Fruit fly (Drosophila melanogaster) whole organism, embryonic: ENCODE measurements around the gene CG34244.

Source experiments
- Ada2b ChIP-seq: fragments of 200-800 bp; sonication (Bioruptor generic); IDR thresholded peaks from 2 replicates; pipeline ENCODE4 v1.3.6; 2022; ENCODE audit warnings: missing biosample characterization, missing genetic modification characterization
- Atf6 ChIP-seq: fragments of 200-800 bp; sonication (Bioruptor generic); IDR thresholded peaks from 2 replicates; pipeline ENCODE4 v1.3.6; 2022; ENCODE audit warnings: missing biosample characterization, missing genetic modification characterization
- CG11085 ChIP-seq: fragments of 200-800 bp; sonication (Bioruptor generic); IDR thresholded peaks from 2 replicates; pipeline ENCODE4 v1.3.6; 2022; ENCODE audit warnings: missing biosample characterization, missing genetic modification characterization
- CG12236 ChIP-seq: fragments of 200-800 bp; sonication (Bioruptor generic); optimal IDR thresholded peaks from 2 replicates; lab custom pipeline; 2016; ENCODE audit warnings: missing biosample characterization, missing genetic modification characterization
- CG15073 ChIP-seq: fragments of 200-800 bp; sonication (Bioruptor generic); optimal IDR thresholded peaks from 2 replicates; lab custom pipeline; 2016; ENCODE audit warnings: missing biosample characterization, missing genetic modification characterization
- CG15269 ChIP-seq: fragments of 200-800 bp; sonication (Bioruptor generic); optimal IDR thresholded peaks from 2 replicates; lab custom pipeline; 2018; ENCODE audit warnings: missing biosample characterization, mild to moderate bottlenecking, missing genetic modification characterization, moderate library complexity
- CG1603 ChIP-seq: fragments of 200-800 bp; sonication (Bioruptor generic); optimal IDR thresholded peaks from 2 replicates; lab custom pipeline; 2019; ENCODE audit warnings: missing biosample characterization, mild to moderate bottlenecking, missing genetic modification characterization, moderate library complexity
- CG17829 ChIP-seq: fragments of 200-800 bp; optimal IDR thresholded peaks from 2 replicates; lab custom pipeline; 2019; ENCODE audit warnings: missing biosample characterization, mild to moderate bottlenecking, missing genetic modification characterization, moderate library complexity
- CG2889 ChIP-seq: fragments of 200-800 bp; sonication (Bioruptor generic); IDR thresholded peaks from 3 replicates; pipeline ENCODE4 v1.3.6; 2022; ENCODE audit warnings: missing biosample characterization, missing genetic modification characterization
- CG31224 ChIP-seq: fragments of 200-800 bp; sonication (Bioruptor generic); IDR thresholded peaks from 2 replicates; pipeline ENCODE4 v1.3.6; 2022; ENCODE audit warnings: missing biosample characterization, missing genetic modification characterization
- CG31388 ChIP-seq: fragments of 200-800 bp; sonication (Bioruptor generic); optimal IDR thresholded peaks from 2 replicates; lab custom pipeline; 2016; ENCODE audit warnings: missing biosample characterization, missing genetic modification characterization
- CG32532 ChIP-seq: fragments of 200-800 bp; sonication (Bioruptor generic); IDR thresholded peaks from 2 replicates; pipeline ENCODE4 v1.3.6; 2022; ENCODE audit warnings: missing biosample characterization, missing genetic modification characterization
- CG32772 ChIP-seq: fragments of 200-800 bp; sonication (Bioruptor generic); IDR thresholded peaks from 2 replicates; pipeline ENCODE4 v1.3.6; 2022; ENCODE audit warnings: missing biosample characterization, missing genetic modification characterization
- CG33557 ChIP-seq: fragments of 200-800 bp; sonication (Bioruptor generic); optimal IDR thresholded peaks from 2 replicates; lab custom pipeline; 2019; ENCODE audit warnings: missing biosample characterization, mild to moderate bottlenecking, missing genetic modification characterization, moderate library complexity
- CG4707 ChIP-seq: fragments of 200-800 bp; sonication (Bioruptor generic); optimal IDR thresholded peaks from 2 replicates; lab custom pipeline; 2018; ENCODE audit warnings: missing biosample characterization, mild to moderate bottlenecking, missing genetic modification characterization, moderate library complexity
- CG6791 ChIP-seq: fragments of 200-800 bp; sonication (Bioruptor generic); IDR thresholded peaks from 3 replicates; pipeline ENCODE4 v1.3.6; 2022; ENCODE audit warnings: missing biosample characterization, missing genetic modification characterization; ENCODE audit not compliant: partially characterized antibody
- CG6854 ChIP-seq: fragments of 200-800 bp; sonication (Bioruptor generic); optimal IDR thresholded peaks from 3 replicates; lab custom pipeline; 2017; ENCODE audit warnings: missing biosample characterization, mild to moderate bottlenecking, missing genetic modification characterization
- CG7271 ChIP-seq: fragments of 200-800 bp; sonication (Bioruptor generic); optimal IDR thresholded peaks from 2 replicates; lab custom pipeline; 2018; ENCODE audit warnings: missing biosample characterization, mild to moderate bottlenecking, missing genetic modification characterization, moderate library complexity
- Doc3 ChIP-seq: fragments of 200-800 bp; sonication (Bioruptor generic); IDR thresholded peaks from 3 replicates; pipeline ENCODE4 v1.3.6; 2022; ENCODE audit warnings: missing biosample characterization, missing genetic modification characterization; ENCODE audit not compliant: partially characterized antibody
- Dp ChIP-seq: fragments of 200-800 bp; sonication (Bioruptor generic); optimal IDR thresholded peaks from 2 replicates; lab custom pipeline; 2018; ENCODE audit warnings: missing biosample characterization, mild to moderate bottlenecking, missing genetic modification characterization, moderate library complexity
- Dref ChIP-seq: fragments of 200-800 bp; sonication (Bioruptor generic); IDR thresholded peaks from 2 replicates; pipeline ENCODE4 v1.3.6; 2022; ENCODE audit warnings: missing biosample characterization, missing genetic modification characterization
- Ets97D ChIP-seq: fragments of 200-800 bp; sonication (Bioruptor generic); optimal IDR thresholded peaks from 3 replicates; lab custom pipeline; 2016; ENCODE audit warnings: missing biosample characterization, missing genetic modification characterization
- Max ChIP-seq: fragments of 200-800 bp; sonication (Bioruptor generic); optimal IDR thresholded peaks from 2 replicates; lab custom pipeline; 2016; ENCODE audit warnings: missing biosample characterization, mild to moderate bottlenecking, missing genetic modification characterization
- Meics ChIP-seq: fragments of 200-800 bp; sonication (Bioruptor generic); optimal IDR thresholded peaks from 2 replicates; lab custom pipeline; 2017; ENCODE audit warnings: missing biosample characterization, mild to moderate bottlenecking, missing genetic modification characterization
- NC2α ChIP-seq: fragments of 200-800 bp; sonication (Bioruptor generic); optimal IDR thresholded peaks from 2 replicates; lab custom pipeline; 2016; ENCODE audit warnings: missing biosample characterization, missing genetic modification characterization
- NFAT ChIP-seq: fragments of 200-800 bp; sonication (Bioruptor generic); IDR thresholded peaks from 2 replicates; pipeline ENCODE4 v1.3.6; 2022; ENCODE audit warnings: missing biosample characterization, missing genetic modification characterization
- NK7.1 ChIP-seq: fragments of 200-800 bp; sonication (Bioruptor generic); optimal IDR thresholded peaks from 3 replicates; lab custom pipeline; 2016; ENCODE audit warnings: missing biosample characterization, missing genetic modification characterization
- Oaz ChIP-seq: fragments of 200-800 bp; sonication (Bioruptor generic); IDR thresholded peaks from 2 replicates; pipeline ENCODE4 v1.3.6; 2022; ENCODE audit warnings: missing biosample characterization, missing genetic modification characterization
- Rfx ChIP-seq: fragments of 200-800 bp; sonication (Bioruptor generic); IDR thresholded peaks from 2 replicates; pipeline ENCODE4 v1.3.6; 2022; ENCODE audit warnings: missing biosample characterization, missing genetic modification characterization
- Sox100B ChIP-seq: fragments of 200-800 bp; sonication (Bioruptor generic); optimal IDR thresholded peaks from 3 replicates; lab custom pipeline; 2018; ENCODE audit warnings: missing biosample characterization, mild to moderate bottlenecking, missing genetic modification characterization
- bab2 ChIP-seq: fragments of 200-800 bp; sonication (Bioruptor generic); optimal IDR thresholded peaks from 2 replicates; lab custom pipeline; 2016; ENCODE audit warnings: missing biosample characterization, missing genetic modification characterization
- bsh ChIP-seq, 2 experiments: fragments of 200-800 bp; sonication (Bioruptor generic); optimal IDR thresholded peaks; 2 replicates each; lab custom pipeline; 2017 to 2018; ENCODE audit warnings: mild to moderate bottlenecking in 2 of 2, missing biosample characterization in 2 of 2, missing genetic modification characterization in 2 of 2, moderate library complexity in 1 of 2
- chif ChIP-seq, 2 experiments: fragments of 200-800 bp; sonication (Bioruptor generic); optimal IDR thresholded peaks; 3 replicates each; lab custom pipeline; 2016; ENCODE audit warnings: missing biosample characterization in 2 of 2, missing genetic modification characterization in 2 of 2
- ham ChIP-seq: fragments of 200-800 bp; sonication (Bioruptor generic); IDR thresholded peaks from 2 replicates; pipeline ENCODE4 v1.3.6; 2022; ENCODE audit warnings: missing biosample characterization, missing genetic modification characterization
- kay ChIP-seq: fragments of 200-800 bp; sonication (Bioruptor generic); optimal IDR thresholded peaks from 2 replicates; lab custom pipeline; 2016; ENCODE audit warnings: missing biosample characterization, missing genetic modification characterization
- lilli ChIP-seq: fragments of 200-800 bp; sonication (Bioruptor generic); optimal IDR thresholded peaks from 3 replicates; lab custom pipeline; 2016; ENCODE audit warnings: missing biosample characterization, missing genetic modification characterization
- lov ChIP-seq, 2 experiments: fragments of 200-800 bp in 1 of 2; fragments of >200 bp in 1 of 2; sonication (Bioruptor generic) in 1 of 2; IDR thresholded peaks in 1 of 2; optimal IDR thresholded peaks in 1 of 2; 2 replicates in 1 of 2; 3 replicates in 1 of 2; pipeline versions ENCODE4 v1.3.6 to Lab custom; 2017 to 2022; ENCODE audit warnings: missing biosample characterization in 1 of 2, missing genetic modification characterization in 1 of 2
- maf-S ChIP-seq: fragments of 200-800 bp; sonication (Bioruptor generic); optimal IDR thresholded peaks from 2 replicates; lab custom pipeline; 2016; ENCODE audit warnings: missing biosample characterization, missing genetic modification characterization
- mirr ChIP-seq: fragments of 200-800 bp; sonication (Bioruptor generic); optimal IDR thresholded peaks from 3 replicates; lab custom pipeline; 2018; ENCODE audit warnings: missing biosample characterization, mild to moderate bottlenecking, missing genetic modification characterization
- nau ChIP-seq: fragments of 200-800 bp; sonication (Bioruptor generic); optimal IDR thresholded peaks from 3 replicates; lab custom pipeline; 2017; ENCODE audit warnings: missing biosample characterization, mild to moderate bottlenecking, missing genetic modification characterization, missing genetic modification reagents
- pfk ChIP-seq: fragments of 200-800 bp; sonication (Bioruptor generic); optimal IDR thresholded peaks from 2 replicates; lab custom pipeline; 2018; ENCODE audit warnings: missing biosample characterization, mild to moderate bottlenecking, missing genetic modification characterization, moderate library complexity
- phol ChIP-seq: fragments of 200-800 bp; sonication (Bioruptor generic); optimal IDR thresholded peaks from 3 replicates; lab custom pipeline; 2018; ENCODE audit warnings: missing biosample characterization, mild to moderate bottlenecking, missing genetic modification characterization, moderate library complexity
- repo ChIP-seq: fragments of 200-800 bp; sonication (Bioruptor generic); optimal IDR thresholded peaks from 2 replicates; lab custom pipeline; 2016; ENCODE audit warnings: missing biosample characterization, missing genetic modification characterization
- slp2 ChIP-seq: fragments of 200-800 bp; sonication (Bioruptor generic); optimal IDR thresholded peaks from 2 replicates; lab custom pipeline; 2016; ENCODE audit warnings: missing biosample characterization, missing genetic modification characterization
- sob ChIP-seq: fragments of 200-800 bp; sonication (Bioruptor generic); IDR thresholded peaks from 2 replicates; pipeline ENCODE4 v1.3.6; 2022; ENCODE audit warnings: missing biosample characterization, missing genetic modification characterization
- stc ChIP-seq: fragments of 200-800 bp; sonication (Bioruptor generic); IDR thresholded peaks from 2 replicates; pipeline ENCODE4 v1.3.6; 2022; ENCODE audit warnings: missing biosample characterization, missing genetic modification characterization
- tgo ChIP-seq: fragments of 200-800 bp; sonication (Bioruptor generic); IDR thresholded peaks from 3 replicates; pipeline ENCODE4 v1.3.6; 2022; ENCODE audit warnings: missing biosample characterization, missing genetic modification characterization
- yki ChIP-seq: fragments of >200 bp; optimal IDR thresholded peaks from 3 replicates; lab custom pipeline; 2018

Gene CG34244

dm6 chr3L:14272109-14273070 is 36.6 kb upstream of the CG34244 start (continued):
- TF ChIP-seq Doc3 (no peak), sob (peak; percentile 73), slp2 (peak; percentile 29), NC2α (GFP tag; lab: Kevin White, UChicago) (no peak), repo (GFP tag; lab: Kevin White, UChicago) (no peak), CG15269 (peak; percentile 92), Max (peak; percentile 79), NK7.1 (GFP tag; lab: Kevin White, UChicago) (no peak), lilli (GFP tag; lab: Kevin White, UChicago) (peak; percentile 59), CG17829 (peak; percentile 67), Dp (GFP tag; lab: Kevin White, UChicago) (no peak), Oaz (GFP tag; lab: Robert Waterston, UW) (0 out of 2 replicates have a peak, but pooled peaks have one; percentile 16), Rfx (GFP tag; lab: Robert Waterston, UW) (peak; percentile 74), CG7271 (tag; lab: Kevin White, UChicago) (no peak), CG32532 (peak; percentile 48; the same call in 1 of the 2 replicates), stc (peak; percentile 57), bsh (GFP tag; optimal IDR thresholded peaks at IDR 0.05; lab: Kevin White, UChicago) (peak; percentile 94 to 98), CG2889 (GFP tag; lab: Robert Waterston, UW) (peak; percentile 48; the same call in 1 of the 3 replicates), tgo (GFP tag; lab: Robert Waterston, UW) (peak; percentile 74), ham (0 out of 2 replicates have a peak, but pooled peaks have one; percentile 26), CG4707 (GFP tag; lab: Kevin White, UChicago) (peak; percentile 54), Ada2b (GFP tag; lab: Robert Waterston, UW) (peak; percentile 46; the same call in 1 of the 2 replicates), Ets97D (GFP tag; lab: Kevin White, UChicago) (no peak), CG1603 (peak; percentile 21), CG32772 (GFP tag; lab: Robert Waterston, UW) (peak; percentile 66), chif (GFP tag; optimal IDR thresholded peaks at IDR 0.05; lab: Kevin White, UChicago) (peak in 1 of 2 experiments; percentile 39), mirr (no peak), CG6791 (no peak), CG12236 (no peak), Dref (GFP tag; lab: Robert Waterston, UW) (no peak), pfk (no peak), bab2 (GFP tag; lab: Kevin White, UChicago) (peak; percentile 44), phol (tag; lab: Kevin White, UChicago) (peak; percentile 64), lov (optimal IDR thresholded peaks at IDR 0.05; lab: Kevin White, UChicago) (no peak), lov (GFP tag; IDR thresholded peaks at IDR 0.05; lab: Robert Waterston, UW) (no peak), Atf6 (peak; percentile 69), kay (GFP tag; lab: Kevin White, UChicago) (peak; percentile 72), CG33557 (peak; percentile 96), yki (lab: Kevin White, UChicago) (peak; percentile 23), Sox100B (peak; percentile 96), CG31388 (GFP tag; lab: Kevin White, UChicago) (peak; percentile 5), CG15073 (GFP tag; lab: Kevin White, UChicago) (no peak), CG31224 (GFP tag; lab: Robert Waterston, UW) (peak; percentile 68), maf-S (no peak), Meics (GFP tag; lab: Kevin White, UChicago) (peak; percentile 86), NFAT (GFP tag; lab: Robert Waterston, UW) (no peak), nau (GFP tag; lab: Kevin White, UChicago) (peak; percentile 57), CG6854 (GFP tag; lab: Kevin White, UChicago) (peak; percentile 89), CG11085 (GFP tag; lab: Robert Waterston, UW) (peak; percentile 58; the same call in 1 of the 2 replicates)
